Worm (Caenorhabditis elegans) whole organism, L1 larva: ENCODE results near the gene CC8.2.
A peak's percentile ranks its signal among the peaks of the same experiment; 100 is the strongest.

Source experiments
- C16A3.4 ChIP-seq: fragments of 150-350 bp; optimal IDR thresholded peaks from 2 replicates; lab custom pipeline; 2014; ENCODE audit warnings: missing biosample characterization, missing genetic modification characterization
- C34B4.2 ChIP-seq: sonication (generic microtip); optimal IDR thresholded peaks from 2 replicates; lab custom pipeline; 2017; ENCODE audit warnings: mild to moderate bottlenecking, missing genetic modification characterization, missing compliant biosample characterization
- Y116A8C.19 ChIP-seq: sonication (generic microtip); optimal IDR thresholded peaks from 2 replicates; lab custom pipeline; 2016; ENCODE audit warnings: missing compliant biosample characterization, missing genetic modification characterization, borderline replicate concordance
- aha-1 ChIP-seq: fragments of 150-350 bp; optimal IDR thresholded peaks from 2 replicates; lab custom pipeline; 2014; ENCODE audit warnings: missing biosample characterization, missing genetic modification characterization
- alr-1 ChIP-seq: fragments of 200-800 bp; sonication (Bioruptor generic); optimal IDR thresholded peaks from 2 replicates; lab custom pipeline; 2018; ENCODE audit warnings: borderline replicate concordance, mild to moderate bottlenecking, missing genetic modification characterization, missing compliant biosample characterization
- aly-2 ChIP-seq: fragments of 150-350 bp; optimal IDR thresholded peaks from 2 replicates; lab custom pipeline; 2014; ENCODE audit warnings: missing biosample characterization, missing genetic modification characterization
- blmp-1 ChIP-seq: fragments of 150-350 bp; optimal IDR thresholded peaks from 2 replicates; lab custom pipeline; 2014; ENCODE audit warnings: missing biosample characterization, missing genetic modification characterization
- ceh-8 ChIP-seq: fragments of 200-800 bp; sonication (Bioruptor generic); optimal IDR thresholded peaks from 2 replicates; lab custom pipeline; 2018; ENCODE audit warnings: mild to moderate bottlenecking, missing genetic modification characterization, moderate library complexity, missing compliant biosample characterization
- ceh-88 ChIP-seq: fragments of 200-800 bp; sonication (Bioruptor generic); IDR thresholded peaks from 2 replicates; pipeline ENCODE4 v1.3.6; 2022; ENCODE audit warnings: missing genetic modification characterization, missing compliant biosample characterization
- ceh-90 ChIP-seq: sonication (generic microtip); optimal IDR thresholded peaks from 2 replicates; lab custom pipeline; 2016; ENCODE audit warnings: missing genetic modification characterization, missing compliant biosample characterization
- ces-1 ChIP-seq: fragments of 150-350 bp; optimal IDR thresholded peaks from 2 replicates; lab custom pipeline; 2014; ENCODE audit warnings: missing biosample characterization, missing genetic modification reagents, missing genetic modification characterization
- dpl-1 ChIP-seq, 3 experiments: fragments of 150-350 bp in 2 of 3; sonication (generic microtip) in 1 of 3; optimal IDR thresholded peaks; 2 replicates each; lab custom pipeline; 2014 to 2017; ENCODE audit warnings: missing biosample characterization in 3 of 3, missing genetic modification characterization in 3 of 3, missing genetic modification reagents in 3 of 3
- dsc-1 ChIP-seq: sonication (generic microtip); optimal IDR thresholded peaks from 2 replicates; lab custom pipeline; 2016; ENCODE audit warnings: mild to moderate bottlenecking, missing genetic modification characterization, missing compliant biosample characterization
- efl-1 ChIP-seq, 4 experiments: fragments of 150-350 bp; optimal IDR thresholded peaks in 3 of 4; peaks in 1 of 4; 1 replicate in 1 of 4; 2 replicates in 3 of 4; lab custom pipeline; 2014; ENCODE audit warnings: missing biosample characterization in 2 of 4, missing genetic modification characterization in 2 of 4, missing genetic modification reagents in 2 of 4
- efl-3 ChIP-seq: fragments of 200-800 bp; sonication (Bioruptor generic); optimal IDR thresholded peaks from 2 replicates; lab custom pipeline; 2018; ENCODE audit warnings: mild to moderate bottlenecking, missing genetic modification characterization, missing compliant biosample characterization
- egl-13 ChIP-seq: sonication (generic microtip); optimal IDR thresholded peaks from 2 replicates; lab custom pipeline; 2016; ENCODE audit warnings: missing genotype, missing genetic modification reagents, missing genetic modification characterization, missing compliant biosample characterization
- egl-27 ChIP-seq, 2 experiments: fragments of 150-350 bp in 1 of 2; sonication (generic microtip); optimal IDR thresholded peaks; 3 replicates each; lab custom pipeline; 2017 to 2018; ENCODE audit warnings: missing biosample characterization in 2 of 2, missing genetic modification characterization in 2 of 2, missing genetic modification reagents in 2 of 2
- elt-2 ChIP-seq: sonication (generic microtip); optimal IDR thresholded peaks from 2 replicates; lab custom pipeline; 2016; ENCODE audit warnings: missing genetic modification characterization, mild to moderate bottlenecking, inconsistent platforms, missing compliant biosample characterization, missing genetic modification reagents
- elt-3 ChIP-seq, 6 experiments: fragments of 150-350 bp in 1 of 6; sonication (generic microtip); optimal IDR thresholded peaks; 2 replicates each; lab custom pipeline; 2017 to 2018; ENCODE audit warnings: missing biosample characterization in 6 of 6, missing genetic modification characterization in 6 of 6, inconsistent platforms in 1 of 6
- ets-5 ChIP-seq: fragments of 200-800 bp; sonication (Bioruptor generic); IDR thresholded peaks from 2 replicates; pipeline ENCODE4 v1.3.6; 2022; ENCODE audit warnings: missing genetic modification characterization, missing compliant biosample characterization
- fkh-10 ChIP-seq: sonication (generic microtip); optimal IDR thresholded peaks from 2 replicates; lab custom pipeline; 2017; ENCODE audit warnings: missing biosample characterization, missing genetic modification reagents, missing genetic modification characterization
- hlh-17 ChIP-seq: fragments of 200-800 bp; sonication (Bioruptor generic); optimal IDR thresholded peaks from 2 replicates; lab custom pipeline; 2018; ENCODE audit warnings: missing genetic modification characterization, mild to moderate bottlenecking, missing compliant biosample characterization, moderate library complexity, borderline replicate concordance
- hlh-4 ChIP-seq: sonication (generic microtip); optimal IDR thresholded peaks from 2 replicates; lab custom pipeline; 2016; ENCODE audit warnings: mild to moderate bottlenecking, missing genetic modification characterization, missing compliant biosample characterization
- jun-1 ChIP-seq: fragments of 150-350 bp; optimal IDR thresholded peaks from 2 replicates; lab custom pipeline; 2014; ENCODE audit warnings: missing biosample characterization, missing genetic modification reagents, missing genetic modification characterization
- lin-13 ChIP-seq: fragments of 150-350 bp; optimal IDR thresholded peaks from 2 replicates; lab custom pipeline; 2014; ENCODE audit warnings: missing biosample characterization, missing genetic modification reagents, missing genetic modification characterization
- lin-35 ChIP-seq, 2 experiments: fragments of 150-350 bp; optimal IDR thresholded peaks; 2 replicates each; lab custom pipeline; 2014; ENCODE audit warnings: missing biosample characterization in 2 of 2, missing genetic modification characterization in 2 of 2, missing genetic modification reagents in 2 of 2
- lin-39 ChIP-seq: fragments of 150-350 bp; optimal IDR thresholded peaks from 2 replicates; lab custom pipeline; 2014; ENCODE audit warnings: missing biosample characterization, missing genetic modification reagents, missing genetic modification characterization
- lsy-2 ChIP-seq, 2 experiments: fragments of 150-350 bp; optimal IDR thresholded peaks; 2 replicates each; lab custom pipeline; 2014; ENCODE audit warnings: missing biosample characterization in 2 of 2, missing genetic modification characterization in 2 of 2
- mab-9 ChIP-seq: fragments of 200-800 bp; sonication (Bioruptor generic); IDR thresholded peaks from 2 replicates; pipeline ENCODE4 v1.3.6; 2022; ENCODE audit warnings: missing genetic modification reagents, missing genetic modification characterization, missing compliant biosample characterization
- mdl-1 ChIP-seq, 2 experiments: fragments of 150-350 bp; optimal IDR thresholded peaks; 2 replicates each; lab custom pipeline; 2014 to 2017; ENCODE audit warnings: missing biosample characterization in 2 of 2, missing genetic modification characterization in 2 of 2, inconsistent platforms in 1 of 2
- mef-2 ChIP-seq: fragments of 150-350 bp; optimal IDR thresholded peaks from 2 replicates; lab custom pipeline; 2014; ENCODE audit warnings: missing biosample characterization, missing genetic modification characterization
- mep-1 ChIP-seq: fragments of 150-350 bp; optimal IDR thresholded peaks from 2 replicates; lab custom pipeline; 2014; ENCODE audit warnings: missing biosample characterization, missing genetic modification characterization
- nhr-12 ChIP-seq: sonication (generic microtip); optimal IDR thresholded peaks from 2 replicates; lab custom pipeline; 2017; ENCODE audit warnings: missing biosample characterization, missing genetic modification characterization
- nhr-28 ChIP-seq: fragments of 150-350 bp; optimal IDR thresholded peaks from 2 replicates; lab custom pipeline; 2014; ENCODE audit warnings: missing biosample characterization, missing genetic modification characterization
- nhr-71 ChIP-seq: sonication (generic microtip); optimal IDR thresholded peaks from 2 replicates; lab custom pipeline; 2016; ENCODE audit warnings: mild to moderate bottlenecking, missing genetic modification characterization, moderate library complexity, missing compliant biosample characterization
- nhr-76 ChIP-seq: sonication (generic microtip); optimal IDR thresholded peaks from 2 replicates; lab custom pipeline; 2017; ENCODE audit warnings: missing biosample characterization, missing genetic modification characterization
- nhr-77 ChIP-seq: fragments of 150-350 bp; optimal IDR thresholded peaks from 2 replicates; lab custom pipeline; 2014; ENCODE audit warnings: missing biosample characterization, missing genetic modification characterization
- nhr-90 ChIP-seq: sonication (generic microtip); optimal IDR thresholded peaks from 2 replicates; lab custom pipeline; 2016; ENCODE audit warnings: mild to moderate bottlenecking, missing genetic modification characterization, missing compliant biosample characterization; ENCODE audit not compliant: poor library complexity
- pag-3 ChIP-seq: sonication (generic microtip); optimal IDR thresholded peaks from 2 replicates; lab custom pipeline; 2017; ENCODE audit warnings: missing genetic modification characterization, mild to moderate bottlenecking, missing compliant biosample characterization, antibody characterized with exemption, borderline replicate concordance; ENCODE audit not compliant: insufficient read depth
- pqm-1 ChIP-seq: sonication (generic microtip); optimal IDR thresholded peaks from 3 replicates; lab custom pipeline; 2017; ENCODE audit warnings: missing biosample characterization, missing genetic modification characterization
- snpc-4 ChIP-seq: fragments of 150-350 bp; optimal IDR thresholded peaks from 2 replicates; lab custom pipeline; 2014; ENCODE audit warnings: missing biosample characterization, missing genetic modification characterization
- snu-23 ChIP-seq: sonication (generic microtip); optimal IDR thresholded peaks from 2 replicates; lab custom pipeline; 2016; ENCODE audit warnings: missing genetic modification characterization, missing compliant biosample characterization
- sup-37 ChIP-seq: fragments of 200-800 bp; sonication (Bioruptor generic); optimal IDR thresholded peaks from 2 replicates; lab custom pipeline; 2018; ENCODE audit warnings: mild to moderate bottlenecking, missing genetic modification characterization, missing compliant biosample characterization
- swsn-7 ChIP-seq: sonication (generic microtip); optimal IDR thresholded peaks from 2 replicates; lab custom pipeline; 2016; ENCODE audit warnings: missing genetic modification characterization, missing compliant biosample characterization
- tbx-2 ChIP-seq: sonication (generic microtip); optimal IDR thresholded peaks from 2 replicates; lab custom pipeline; 2016; ENCODE audit warnings: missing genetic modification characterization, missing compliant biosample characterization
- tlp-1 ChIP-seq: fragments of 150-350 bp; optimal IDR thresholded peaks from 2 replicates; lab custom pipeline; 2014; ENCODE audit warnings: missing biosample characterization, missing genetic modification characterization
- unc-86 ChIP-seq: sonication (generic microtip); optimal IDR thresholded peaks from 2 replicates; lab custom pipeline; 2016; ENCODE audit warnings: missing genetic modification characterization, missing compliant biosample characterization
- unc-98 ChIP-seq: fragments of 200-800 bp; sonication (Bioruptor generic); IDR thresholded peaks from 2 replicates; pipeline ENCODE4 v1.3.6; 2022; ENCODE audit warnings: missing genetic modification characterization, missing compliant biosample characterization
- xbp-1 ChIP-seq: sonication (generic microtip); optimal IDR thresholded peaks from 2 replicates; lab custom pipeline; 2016; ENCODE audit warnings: missing genetic modification characterization, missing compliant biosample characterization
- zip-4 ChIP-seq: fragments of 200-800 bp; sonication (Bioruptor generic); optimal IDR thresholded peaks from 2 replicates; lab custom pipeline; 2018; ENCODE audit warnings: mild to moderate bottlenecking, missing genetic modification characterization, moderate library complexity, missing compliant biosample characterization
- ztf-11 ChIP-seq, 2 experiments: sonication (generic microtip); optimal IDR thresholded peaks; 2 replicates each; lab custom pipeline; 2016 to 2017; ENCODE audit warnings: missing genetic modification characterization in 2 of 2, missing biosample characterization in 1 of 2, missing compliant biosample characterization in 1 of 2

CC8.2 gene

DNA sequence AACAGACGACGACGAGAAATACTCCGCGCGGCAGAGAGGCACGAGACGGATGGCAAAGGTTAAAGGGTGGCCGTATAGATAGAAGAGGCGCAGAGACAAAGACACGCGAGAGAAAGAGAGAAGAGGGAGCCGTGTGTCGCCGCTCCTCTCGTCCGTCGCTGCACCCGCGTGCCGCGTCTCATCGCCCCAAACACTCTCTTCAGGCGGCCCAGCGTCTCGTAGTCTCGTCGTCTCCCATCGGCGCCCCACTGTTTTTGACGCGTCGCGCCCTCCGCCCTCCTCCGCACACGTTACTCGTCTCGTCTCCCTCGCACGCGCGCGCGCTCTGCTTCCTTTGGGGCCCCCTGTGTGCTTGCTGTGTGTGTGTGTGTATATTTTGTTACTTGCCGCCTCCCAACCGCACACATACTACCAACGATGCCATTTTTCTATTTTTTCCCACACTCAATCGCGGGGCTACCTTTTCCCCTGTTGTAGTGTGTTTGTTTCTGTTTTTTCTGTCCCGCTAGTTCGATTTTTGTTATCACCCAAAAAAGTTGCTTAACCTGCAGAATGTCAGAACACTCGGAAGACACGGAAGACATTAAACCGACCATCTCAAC, 11.9 kb downstream of the CC8.2 start, which contains the start of gene madf-9 (continued):
- TF ChIP-seq dpl-1 (GFP tag; optimal IDR thresholded peaks at IDR 0.05; lab: Kevin White, UChicago) (peak in 2 of 3 experiments; percentile 1 to 9), snu-23 (GFP tag; lab: Kevin White, UChicago) (peak; percentile 81), nhr-28 (tag; lab: Kevin White, UChicago) (no peak), pag-3 (tag; lab: Kevin White, UChicago) (no peak), C16A3.4 (tag; lab: Kevin White, UChicago) (no peak), hlh-4 (tag; lab: Kevin White, UChicago) (no peak), xbp-1 (tag; lab: Kevin White, UChicago) (peak; percentile 46), jun-1 (tag; lab: Kevin White, UChicago) (peak; percentile 74), nhr-77 (tag; lab: Kevin White, UChicago) (no peak), mdl-1 (tag; optimal IDR thresholded peaks at IDR 0.05; lab: Kevin White, UChicago) (peak in 1 of 2 experiments; percentile 55), lsy-2 (tag; optimal IDR thresholded peaks at IDR 0.05; lab: Kevin White, UChicago) (peak; percentile 30 to 63), ces-1 (GFP tag; lab: Kevin White, UChicago) (no peak), nhr-90 (peak; percentile 68), Y116A8C.19 (no peak), blmp-1 (tag; lab: Kevin White, UChicago) (no peak), mab-9 (GFP tag; lab: Robert Waterston, UW) (no peak), sup-37 (GFP tag; lab: Kevin White, UChicago) (peak; percentile 13), nhr-12 (tag; lab: Kevin White, UChicago) (no peak), swsn-7 (tag; lab: Kevin White, UChicago) (peak; percentile 73), elt-2 (tag; lab: Kevin White, UChicago) (peak; percentile 38), snpc-4 (tag; lab: Kevin White, UChicago) (no peak), lin-13 (no peak), ets-5 (GFP tag; lab: Robert Waterston, UW) (no peak), efl-3 (GFP tag; lab: Kevin White, UChicago) (peak; percentile 9), zip-4 (GFP tag; lab: Kevin White, UChicago) (no peak), efl-1 (optimal IDR thresholded peaks at IDR 0.05; lab: Kevin White, UChicago) (peak; percentile 55 to 74), efl-1 (GFP tag; optimal IDR thresholded peaks at IDR 0.05 in 1 of 2; lab: Kevin White, UChicago) (peak; percentile 21 to 44), ceh-90 (tag; lab: Kevin White, UChicago) (no peak), lin-39 (no peak), dsc-1 (peak; percentile 45), lin-35 (GFP tag; optimal IDR thresholded peaks at IDR 0.05; lab: Kevin White, UChicago) (peak; percentile 7 to 45), C34B4.2 (tag; lab: Kevin White, UChicago) (no peak), nhr-71 (tag; lab: Kevin White, UChicago) (peak; percentile 87), mef-2 (tag; lab: Kevin White, UChicago) (no peak), ztf-11 (tag; optimal IDR thresholded peaks at IDR 0.05; lab: Kevin White, UChicago) (peak in 1 of 2 experiments; percentile 18), nhr-76 (tag; lab: Kevin White, UChicago) (no peak), ceh-8 (GFP tag; lab: Kevin White, UChicago) (peak; percentile 94), unc-86 (tag; lab: Kevin White, UChicago) (peak; percentile 71), fkh-10 (peak; percentile 26), alr-1 (tag; lab: Kevin White, UChicago) (no peak), egl-27 (tag; optimal IDR thresholded peaks at IDR 0.05; lab: Kevin White, UChicago) (no peak), pqm-1 (tag; lab: Kevin White, UChicago) (no peak), unc-98 (GFP tag; lab: Robert Waterston, UW) (no peak), tlp-1 (no peak), tbx-2 (peak; percentile 77), aly-2 (tag; lab: Kevin White, UChicago) (no peak), aha-1 (tag; lab: Kevin White, UChicago) (no peak), mep-1 (tag; lab: Kevin White, UChicago) (no peak), egl-13 (peak; percentile 62), hlh-17 (no peak), ceh-88 (GFP tag; lab: Robert Waterston, UW) (no peak), elt-3 (tag; optimal IDR thresholded peaks at IDR 0.05; lab: Kevin White, UChicago) (no peak)
